Worm (Caenorhabditis elegans) whole organism, young adult: Measurements from ENCODE around the gene ZK218.5.

ENCODE experiments used
- B0261.1 ChIP-seq: sonication (generic microtip); optimal IDR thresholded peaks from 2 replicates; lab custom pipeline; 2016; ENCODE audit warnings: mild to moderate bottlenecking, missing genetic modification characterization, moderate library complexity, missing compliant biosample characterization
- K11D2.4 ChIP-seq: fragments of 200-800 bp; sonication (Bioruptor generic); IDR thresholded peaks from 2 replicates; pipeline ENCODE4 v1.3.6; 2022; ENCODE audit warnings: missing genetic modification reagents, missing genetic modification characterization, missing compliant biosample characterization
- K12H6.12 ChIP-seq: fragments of 200-800 bp; sonication (Bioruptor generic); optimal IDR thresholded peaks from 2 replicates; lab custom pipeline; 2018; ENCODE audit warnings: mild to moderate bottlenecking, missing genetic modification characterization, missing compliant biosample characterization
- T26A5.8 ChIP-seq: sonication (generic microtip); optimal IDR thresholded peaks from 2 replicates; lab custom pipeline; 2016; ENCODE audit warnings: missing genetic modification characterization, missing compliant biosample characterization
- Y67H2A.10 ChIP-seq: fragments of 200-800 bp; sonication (Bioruptor generic); conservative IDR thresholded peaks from 2 replicates; pipeline ENCODE4 v1.3.6; 2022; ENCODE audit warnings: missing genetic modification reagents, missing genetic modification characterization, missing compliant biosample characterization
- Y79H2A.3 ChIP-seq: fragments of 200-800 bp; sonication (Bioruptor generic); conservative IDR thresholded peaks from 2 replicates; pipeline ENCODE4 v1.3.6; 2022; ENCODE audit warnings: missing genetic modification reagents, missing genetic modification characterization, missing compliant biosample characterization
- akir-1 ChIP-seq: fragments of 200-800 bp; sonication (Bioruptor generic); optimal IDR thresholded peaks from 2 replicates; lab custom pipeline; 2018; ENCODE audit warnings: mild to moderate bottlenecking, missing genetic modification characterization, moderate library complexity, missing compliant biosample characterization
- athp-1 ChIP-seq: sonication (generic microtip); optimal IDR thresholded peaks from 2 replicates; lab custom pipeline; 2017; ENCODE audit warnings: mild to moderate bottlenecking, missing genetic modification characterization, missing compliant biosample characterization
- attf-3 ChIP-seq: fragments of 200-800 bp; sonication (Bioruptor generic); conservative IDR thresholded peaks from 2 replicates; pipeline ENCODE4 v1.3.6; 2022; ENCODE audit warnings: missing genetic modification reagents, missing genetic modification characterization, missing compliant biosample characterization
- ccch-3 ChIP-seq: fragments of 200-800 bp; sonication (Bioruptor generic); optimal IDR thresholded peaks from 2 replicates; lab custom pipeline; 2018; ENCODE audit warnings: mild to moderate bottlenecking, missing genetic modification characterization, missing compliant biosample characterization
- ceh-91 ChIP-seq: fragments of 200-800 bp; sonication (Bioruptor generic); IDR thresholded peaks from 2 replicates; pipeline ENCODE4 v1.3.6; 2022; ENCODE audit warnings: missing genetic modification reagents, missing genetic modification characterization, missing compliant biosample characterization
- dpl-1 ChIP-seq: fragments of 150-350 bp; optimal IDR thresholded peaks from 2 replicates; lab custom pipeline; 2014; ENCODE audit warnings: missing biosample characterization, missing genetic modification reagents, missing genetic modification characterization
- efl-1 ChIP-seq: fragments of 150-350 bp; optimal IDR thresholded peaks from 2 replicates; lab custom pipeline; 2014; ENCODE audit warnings: missing biosample characterization, missing genetic modification reagents, missing genetic modification characterization
- egrh-3 ChIP-seq: fragments of 200-800 bp; sonication (Bioruptor generic); IDR thresholded peaks from 2 replicates; pipeline ENCODE4 v1.3.6; 2022; ENCODE audit warnings: missing genetic modification reagents, missing genetic modification characterization, missing compliant biosample characterization
- ekl-4 ChIP-seq: fragments of 200-800 bp; sonication (Bioruptor generic); IDR thresholded peaks from 2 replicates; pipeline ENCODE4 v1.3.6; 2022; ENCODE audit warnings: missing genetic modification reagents, missing genetic modification characterization, missing compliant biosample characterization
- hmg-1.2 ChIP-seq: fragments of 200-800 bp; sonication (Bioruptor generic); IDR thresholded peaks from 2 replicates; pipeline ENCODE4 v1.3.6; 2022; ENCODE audit warnings: missing genetic modification reagents, missing genetic modification characterization, missing compliant biosample characterization
- lag-1 ChIP-seq: fragments of 200-800 bp; sonication (Bioruptor generic); IDR thresholded peaks from 2 replicates; pipeline ENCODE4 v1.3.6; 2022; ENCODE audit warnings: missing genetic modification reagents, missing genetic modification characterization, missing compliant biosample characterization
- let-607 ChIP-seq, 2 experiments: fragments of 200-800 bp in 1 of 2; sonication (Bioruptor generic) in 1 of 2; sonication (generic microtip) in 1 of 2; optimal IDR thresholded peaks; 2 replicates each; lab custom pipeline; 2016 to 2018; ENCODE audit warnings: mild to moderate bottlenecking in 2 of 2, missing compliant biosample characterization in 2 of 2, missing genetic modification characterization in 2 of 2, moderate library complexity in 2 of 2, missing genotype in 1 of 2
- lin-26 ChIP-seq: fragments of 200-800 bp; sonication (Bioruptor generic); IDR thresholded peaks from 2 replicates; pipeline ENCODE4 v1.3.6; 2022; ENCODE audit warnings: missing genetic modification reagents, missing genetic modification characterization, missing compliant biosample characterization
- lin-35 ChIP-seq, 3 experiments: fragments of 150-350 bp in 2 of 3; sonication (generic microtip) in 1 of 3; optimal IDR thresholded peaks; 2 replicates each; lab custom pipeline; 2014 to 2018; ENCODE audit warnings: missing biosample characterization in 3 of 3, missing genetic modification characterization in 3 of 3, missing genetic modification reagents in 3 of 3
- lin-54 ChIP-seq: fragments of 200-800 bp; sonication (Bioruptor generic); optimal IDR thresholded peaks from 2 replicates; lab custom pipeline; 2018; ENCODE audit warnings: mild to moderate bottlenecking, missing genetic modification characterization, missing compliant biosample characterization
- lsy-27 ChIP-seq: sonication (generic microtip); optimal IDR thresholded peaks from 2 replicates; lab custom pipeline; 2017; ENCODE audit warnings: missing genetic modification characterization, mild to moderate bottlenecking, missing compliant biosample characterization, antibody characterized with exemption, missing genotype, borderline replicate concordance; ENCODE audit not compliant: insufficient read depth
- mes-4 ChIP-seq: sonication (generic microtip); optimal IDR thresholded peaks from 2 replicates; lab custom pipeline; 2016; ENCODE audit warnings: missing genotype, missing genetic modification characterization, missing compliant biosample characterization
- mxl-1 ChIP-seq: sonication (generic microtip); optimal IDR thresholded peaks from 2 replicates; lab custom pipeline; 2016; ENCODE audit warnings: missing genetic modification characterization, missing compliant biosample characterization
- nhr-27 ChIP-seq: fragments of 200-800 bp; sonication (Bioruptor generic); optimal IDR thresholded peaks from 2 replicates; lab custom pipeline; 2018; ENCODE audit warnings: mild to moderate bottlenecking, missing genetic modification characterization, moderate library complexity, missing compliant biosample characterization
- nhr-80 ChIP-seq: sonication (generic microtip); optimal IDR thresholded peaks from 2 replicates; lab custom pipeline; 2016; ENCODE audit warnings: missing genetic modification characterization, missing compliant biosample characterization
- rcor-1 ChIP-seq: fragments of 200-800 bp; sonication (Bioruptor generic); IDR thresholded peaks from 2 replicates; pipeline ENCODE4 v1.3.6; 2022; ENCODE audit warnings: missing genetic modification reagents, missing genetic modification characterization, missing compliant biosample characterization
- rec-8 ChIP-seq, 2 experiments: sonication (generic microtip); optimal IDR thresholded peaks; 2 replicates each; lab custom pipeline; 2016; ENCODE audit warnings: mild to moderate bottlenecking in 2 of 2, missing genetic modification characterization in 2 of 2, missing genetic modification reagents in 2 of 2, missing genotype in 2 of 2, missing biosample characterization in 1 of 2, missing compliant biosample characterization in 1 of 2, moderate library complexity in 1 of 2
- snpc-1.3 ChIP-seq: sonication (generic microtip); optimal IDR thresholded peaks from 2 replicates; lab custom pipeline; 2017; ENCODE audit warnings: missing genetic modification characterization, mild to moderate bottlenecking, missing compliant biosample characterization, antibody characterized with exemption, moderate library complexity, missing genotype, missing genetic modification reagents; ENCODE audit not compliant: insufficient read depth
- snpc-4 ChIP-seq, 5 experiments: fragments of 150-350 bp in 1 of 5; sonication (generic microtip) in 4 of 5; optimal IDR thresholded peaks; 2 replicates each; lab custom pipeline; 2014 to 2018; ENCODE audit warnings: missing genetic modification characterization in 5 of 5, missing biosample characterization in 3 of 5, antibody characterized with exemption in 2 of 5, mild to moderate bottlenecking in 2 of 5, missing compliant biosample characterization in 2 of 5, missing genotype in 2 of 5, moderate library complexity in 2 of 5, missing genetic modification reagents in 1 of 5
- sptf-2 ChIP-seq: fragments of 200-800 bp; sonication (Bioruptor generic); optimal IDR thresholded peaks from 2 replicates; lab custom pipeline; 2018; ENCODE audit warnings: mild to moderate bottlenecking, missing genetic modification characterization, missing compliant biosample characterization
- tbp1 ChIP-seq: fragments of 200-800 bp; sonication (Bioruptor generic); optimal IDR thresholded peaks from 2 replicates; lab custom pipeline; 2018; ENCODE audit warnings: mild to moderate bottlenecking, missing genetic modification characterization, missing compliant biosample characterization
- unc-62 ChIP-seq: fragments of 150-350 bp; optimal IDR thresholded peaks from 2 replicates; lab custom pipeline; 2014; ENCODE audit warnings: missing biosample characterization, missing genetic modification reagents, missing genetic modification characterization
- zfh-2 ChIP-seq: fragments of 200-800 bp; sonication (Bioruptor generic); conservative IDR thresholded peaks from 2 replicates; pipeline ENCODE4 v1.3.6; 2022; ENCODE audit warnings: missing genetic modification reagents, missing genetic modification characterization, missing compliant biosample characterization
- ztf-6 ChIP-seq: fragments of 200-800 bp; sonication (Bioruptor generic); IDR thresholded peaks from 2 replicates; pipeline ENCODE4 v1.3.6; 2022; ENCODE audit warnings: missing genetic modification reagents, missing genetic modification characterization, missing compliant biosample characterization

The ZK218.5 gene

DNA sequence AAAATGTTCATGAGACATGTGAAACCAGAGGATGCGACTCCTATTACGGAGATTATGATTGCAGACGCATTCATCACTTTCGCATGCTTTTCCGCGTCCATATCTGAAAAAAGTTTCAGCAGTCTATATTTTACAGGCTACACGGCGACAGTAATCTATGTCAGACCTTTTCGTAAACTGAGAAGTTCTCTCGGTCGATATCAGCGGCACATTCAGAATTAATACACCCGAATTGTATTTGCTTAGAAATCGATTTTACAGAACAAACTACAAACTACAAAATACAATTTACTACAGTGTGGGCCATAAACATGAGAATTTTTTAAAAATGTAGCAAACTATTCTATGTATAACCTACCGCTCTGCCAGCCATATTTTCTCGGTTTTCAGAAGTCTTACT lies 29.4 kb upstream of the ZK218.5 start, which contains the start of gene srbc-14 (continued):
- TF ChIP-seq T26A5.8 (no peak), let-607 (tag; optimal IDR thresholded peaks at IDR 0.05; lab: Kevin White, UChicago) (no peak), K11D2.4 (no peak)

DNA sequence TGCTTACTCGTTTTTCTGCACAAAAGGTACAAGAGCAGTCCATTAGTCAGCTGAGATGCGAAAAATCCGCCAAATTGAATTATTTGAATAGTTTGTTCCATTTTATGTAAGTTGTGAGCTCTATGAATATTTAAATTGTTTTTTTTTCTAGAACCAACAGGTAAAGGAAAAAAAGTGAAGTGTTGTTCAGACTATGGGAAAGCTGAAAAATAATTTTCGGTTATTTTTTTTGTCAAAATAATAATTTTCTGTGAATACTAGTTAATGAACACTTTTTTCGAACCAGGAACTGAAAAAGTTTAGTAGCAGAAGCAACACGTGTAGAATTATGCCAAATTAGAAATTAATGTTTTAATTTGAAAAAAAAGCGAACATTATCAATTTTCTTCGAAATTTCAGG lies 25.0 kb upstream of the ZK218.5 start, which contains the start of gene str-125:
Gene str-125 (minus strand): TSS at position 101 of the 400 bp plus-strand sequence.
- TF ChIP-seq ccch-3 (GFP tag; lab: Kevin White, UChicago), result no peak
- TF ChIP-seq mes-4 (tag; lab: Kevin White, UChicago), result no peak
- no peak for TF ChIP-seq lsy-27 (tag; lab: Kevin White, UChicago)
- TF ChIP-seq egrh-3 (GFP tag; lab: Robert Waterston, UW), result no peak
- TF ChIP-seq athp-1 (tag; lab: Kevin White, UChicago), result no peak
- no peak for TF ChIP-seq akir-1 (GFP tag; lab: Kevin White, UChicago)
- no peak for TF ChIP-seq mxl-1 (tag; lab: Kevin White, UChicago)
- no peak for TF ChIP-seq zfh-2
- TF ChIP-seq lin-35 (GFP tag; optimal IDR thresholded peaks at IDR 0.05; lab: Kevin White, UChicago), result no peak
- no peak for TF ChIP-seq B0261.1 (tag; lab: Kevin White, UChicago)
- TF ChIP-seq dpl-1 (GFP tag; lab: Kevin White, UChicago), result no peak
- no peak for TF ChIP-seq nhr-27 (tag; lab: Kevin White, UChicago)
- TF ChIP-seq lin-26 (GFP tag; lab: Robert Waterston, UW), result no peak
- no peak for TF ChIP-seq lag-1 (GFP tag; lab: Robert Waterston, UW)
- TF ChIP-seq let-607 (tag; optimal IDR thresholded peaks at IDR 0.05; lab: Kevin White, UChicago), result no peak
- TF ChIP-seq ceh-91 (GFP tag; lab: Robert Waterston, UW), result no peak
- no peak for TF ChIP-seq ekl-4
- TF ChIP-seq Y79H2A.3, result no peak
- TF ChIP-seq nhr-80 (tag; lab: Kevin White, UChicago), result no peak

DNA sequence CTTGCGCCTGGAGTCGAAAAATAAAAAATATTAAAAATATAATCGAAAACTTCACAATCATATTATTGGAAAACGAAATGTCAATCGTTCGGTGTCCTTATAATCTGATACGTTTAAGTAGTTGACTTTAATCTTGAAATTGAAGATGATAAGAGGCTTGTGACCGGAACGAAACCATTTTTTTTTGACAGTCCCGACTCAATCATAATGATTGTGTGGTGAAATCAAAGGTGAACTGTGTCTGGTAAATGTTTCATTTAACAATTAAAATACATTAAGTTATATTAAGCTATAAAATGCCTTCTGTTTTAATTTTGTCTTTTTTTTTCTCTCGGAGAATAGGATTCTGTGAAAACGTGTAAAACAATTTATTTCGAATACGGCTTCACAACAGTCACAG lies 23.0 kb upstream of the ZK218.5 start, which contains the start of gene T05E12.3:
Gene T05E12.3 (minus strand): TSS at position 101 of the 400 bp plus-strand sequence.
- TF ChIP-seq K12H6.12 (tag; lab: Kevin White, UChicago) (no peak), nhr-80 (tag; lab: Kevin White, UChicago) (peak; percentile 42), snpc-4 (GFP tag; optimal IDR thresholded peaks at IDR 0.05; lab: Kevin White, UChicago) (no peak), snpc-4 (tag; optimal IDR thresholded peaks at IDR 0.05; lab: Kevin White, UChicago) (peak in 1 of 4 experiments; percentile 50)

DNA sequence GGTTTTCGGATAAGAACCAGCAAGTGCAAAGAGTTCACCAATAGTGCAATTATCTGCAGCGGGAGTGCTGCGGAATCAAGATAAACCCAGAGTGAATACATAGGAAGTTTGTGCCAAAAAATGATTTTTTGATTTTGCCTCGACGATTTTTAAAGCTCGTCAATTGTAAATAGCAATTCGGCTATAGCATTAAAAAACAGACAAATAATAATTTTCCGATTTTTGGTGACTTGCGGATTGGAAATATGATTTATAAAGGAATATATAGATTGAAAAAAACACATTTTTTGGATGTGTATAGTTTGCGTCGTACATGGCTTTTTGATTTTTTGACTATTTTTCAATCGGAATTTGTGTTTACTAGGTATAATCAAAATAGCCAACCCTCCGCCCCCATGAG lies 21.1 kb upstream of the ZK218.5 start, which contains the start of gene srw-20:
Gene srw-20 (minus strand): TSS at position 101 of the 400 bp plus-strand sequence.
- TF ChIP-seq rcor-1 (GFP tag; lab: Robert Waterston, UW) (no peak), tbp1 (GFP tag; lab: Kevin White, UChicago) (no peak), lin-54 (no peak), Y67H2A.10 (no peak), attf-3 (GFP tag; lab: Robert Waterston, UW) (no peak), snpc-1.3 (no peak), T26A5.8 (no peak), nhr-80 (tag; lab: Kevin White, UChicago) (no peak), lsy-27 (tag; lab: Kevin White, UChicago) (no peak), unc-62 (no peak), egrh-3 (GFP tag; lab: Robert Waterston, UW) (no peak), hmg-1.2 (no peak), efl-1 (GFP tag; lab: Kevin White, UChicago) (no peak), sptf-2 (no peak), rec-8 (tag; optimal IDR thresholded peaks at IDR 0.05; lab: Kevin White, UChicago) (no peak), ztf-6 (GFP tag; lab: Robert Waterston, UW) (no peak)
